Fruit fly (Drosophila melanogaster) Kc167 (cell line): ENCODE measurements around the gene tal-AA.

Experiments
- Myc ChIP-seq: fragments of >200 bp; optimal IDR thresholded peaks from 2 replicates; lab custom pipeline; 2017; ENCODE audit warnings: missing external identifiers
- Sin3A ChIP-seq: fragments of >200 bp; optimal IDR thresholded peaks from 2 replicates; lab custom pipeline; 2018; ENCODE audit warnings: missing external identifiers
- h ChIP-seq: fragments of >200 bp; optimal IDR thresholded peaks from 3 replicates; lab custom pipeline; 2018; ENCODE audit warnings: missing external identifiers
- insv ChIP-seq: fragments of >200 bp; optimal IDR thresholded peaks from 3 replicates; lab custom pipeline; 2018; ENCODE audit warnings: missing external identifiers
- psq ChIP-seq: fragments of >200 bp; optimal IDR thresholded peaks from 2 replicates; lab custom pipeline; 2017; ENCODE audit warnings: missing external identifiers
- ttk ChIP-seq: sonication (Bioruptor generic); optimal IDR thresholded peaks from 2 replicates; lab custom pipeline; 2017; ENCODE audit warnings: missing external identifiers

The tal-AA gene

dm6 chr3R:13785895-13786294, 27.0 kb upstream of the tal-AA start:
- TF ChIP-seq Myc (lab: Kevin White, UChicago) = no peak
- TF ChIP-seq ttk (lab: Kevin White, UChicago) = no peak
- TF ChIP-seq insv (lab: Kevin White, UChicago) = no peak
- TF ChIP-seq psq (lab: Kevin White, UChicago) = no peak
- no peak for TF ChIP-seq Sin3A (lab: Kevin White, UChicago)
- TF ChIP-seq h (lab: Kevin White, UChicago) = no peak

dm6 chr3R:13788224-13788623, 24.7 kb upstream of the tal-AA start:
- TF ChIP-seq ttk (lab: Kevin White, UChicago) = no peak
- TF ChIP-seq psq (lab: Kevin White, UChicago) = no peak
- TF ChIP-seq Sin3A (lab: Kevin White, UChicago) = no peak
- no peak for TF ChIP-seq Myc (lab: Kevin White, UChicago)
- TF ChIP-seq h (lab: Kevin White, UChicago) = no peak
- TF ChIP-seq insv (lab: Kevin White, UChicago) = no peak

dm6 chr3R:13788672-13789071, 24.2 kb upstream of the tal-AA start:
- no peak for TF ChIP-seq ttk (lab: Kevin White, UChicago)
- TF ChIP-seq Myc (lab: Kevin White, UChicago) = no peak
- no peak for TF ChIP-seq Sin3A (lab: Kevin White, UChicago)
- no peak for TF ChIP-seq h (lab: Kevin White, UChicago)
- TF ChIP-seq insv (lab: Kevin White, UChicago) = no peak
- no peak for TF ChIP-seq psq (lab: Kevin White, UChicago)

- TF ChIP-seq insv (lab: Kevin White, UChicago) (no peak), Myc (lab: Kevin White, UChicago) (no peak), Sin3A (lab: Kevin White, UChicago) (no peak), h (lab: Kevin White, UChicago) (no peak), psq (lab: Kevin White, UChicago) (no peak)
Measured at dm6 chr3R:13789617-13790277, 23.2 kb upstream of the tal-AA start.

- TF ChIP-seq Sin3A (lab: Kevin White, UChicago) (no peak), insv (lab: Kevin White, UChicago) (no peak), psq (lab: Kevin White, UChicago) (no peak), ttk (lab: Kevin White, UChicago) (no peak), Myc (lab: Kevin White, UChicago) (no peak), h (lab: Kevin White, UChicago) (no peak)
Measured at dm6 chr3R:13790820-13791219, 22.1 kb upstream of the tal-AA start.

dm6 chr3R:13793105-13793978, 19.6 kb upstream of the tal-AA start:
- TF ChIP-seq insv (lab: Kevin White, UChicago) (no peak), ttk (lab: Kevin White, UChicago) (no peak), Myc (lab: Kevin White, UChicago) (no peak), psq (lab: Kevin White, UChicago) (no peak), h (lab: Kevin White, UChicago) (no peak), Sin3A (lab: Kevin White, UChicago) (no peak)

- TF ChIP-seq ttk (lab: Kevin White, UChicago) (no peak), h (lab: Kevin White, UChicago) (no peak), insv (lab: Kevin White, UChicago) (no peak), Sin3A (lab: Kevin White, UChicago) (no peak), psq (lab: Kevin White, UChicago) (no peak), Myc (lab: Kevin White, UChicago) (no peak)
Measured at dm6 chr3R:13793979-13794665, 18.8 kb upstream of the tal-AA start.

dm6 chr3R:13794666-13795055, 18.2 kb upstream of the tal-AA start:
- TF ChIP-seq insv (lab: Kevin White, UChicago) = no peak

- TF ChIP-seq Sin3A (lab: Kevin White, UChicago) (no peak), psq (lab: Kevin White, UChicago) (no peak), insv (lab: Kevin White, UChicago) (no peak), ttk (lab: Kevin White, UChicago) (no peak), Myc (lab: Kevin White, UChicago) (no peak), h (lab: Kevin White, UChicago) (no peak)
Measured at dm6 chr3R:13796071-13796470, 16.8 kb upstream of the tal-AA start.

- TF ChIP-seq insv (lab: Kevin White, UChicago) (no peak), ttk (lab: Kevin White, UChicago) (no peak), Sin3A (lab: Kevin White, UChicago) (no peak), h (lab: Kevin White, UChicago) (no peak), Myc (lab: Kevin White, UChicago) (no peak), psq (lab: Kevin White, UChicago) (no peak)
Measured at dm6 chr3R:13796607-13797246, 16.2 kb upstream of the tal-AA start.
